Worm (Caenorhabditis elegans): ENCODE measurements around the gene pars-1.

- TF ChIP-seq ref-1 (GFP tag; conservative IDR thresholded peaks at IDR 0.05) (no peak), klf-2 (GFP tag; conservative IDR thresholded peaks at IDR 0.05) (no peak), flt-1 (GFP tag; IDR thresholded peaks at IDR 0.05) (no peak), ztf-29 (GFP tag; IDR thresholded peaks at IDR 0.05) (no peak)
These were observed 24.2 kb downstream of the pars-1 start for ce11 chrIII:7263028-7263427.
